Comparison of ENCODE assay signal across 5 fruit fly cellular contexts in genomic region chr2L:8033756-8034155, dm6.
TF ChIP-seq lines count a peak whose summit lies in the region.

No protein-coding gene starts in this region.

- no peak for TF ChIP-seq CTCF in whole organism, embryonic (GFP tag; optimal IDR thresholded peaks at IDR 0.05; lab: Kevin White, UChicago)

TF ChIP-seq in whole organism, adult, 20 proteins besides CTCF, POLR2A, EP300 and RAD21 (continues in another document):
- TF ChIP-seq tj (GFP tag; optimal IDR thresholded peaks at IDR 0.05; lab: Kevin White, UChicago) (peak; percentile 24), Crg-1 (GFP tag; optimal IDR thresholded peaks at IDR 0.05; lab: Kevin White, UChicago) (no peak), CG5204 (GFP tag; optimal IDR thresholded peaks at IDR 0.05; lab: Kevin White, UChicago) (no peak), Hr96 (GFP tag; optimal IDR thresholded peaks at IDR 0.05; lab: Kevin White, UChicago) (no peak), bab1 (GFP tag; optimal IDR thresholded peaks at IDR 0.05; lab: Kevin White, UChicago) (no peak), CG11617 (GFP tag; optimal IDR thresholded peaks at IDR 0.05; lab: Kevin White, UChicago) (no peak), toe (GFP tag; optimal IDR thresholded peaks at IDR 0.05; lab: Kevin White, UChicago) (no peak), CG33017 (tag; optimal IDR thresholded peaks at IDR 0.05; lab: Kevin White, UChicago) (peak; percentile 82), CG12768 (GFP tag; optimal IDR thresholded peaks at IDR 0.05; lab: Kevin White, UChicago) (peak; percentile 53), CG7101 (tag; optimal IDR thresholded peaks at IDR 0.05; lab: Kevin White, UChicago) (peak; percentile 68), cnc (optimal IDR thresholded peaks at IDR 0.05; lab: Kevin White, UChicago) (peak in 1 of 2 experiments; percentile 71), pad (GFP tag; optimal IDR thresholded peaks at IDR 0.05; lab: Kevin White, UChicago) (no peak), CG7045 (GFP tag; optimal IDR thresholded peaks at IDR 0.05; lab: Kevin White, UChicago) (peak; percentile 18), Clk (GFP tag; optimal IDR thresholded peaks at IDR 0.05; lab: Kevin White, UChicago) (no peak), CG14711 (tag; optimal IDR thresholded peaks at IDR 0.05; lab: Kevin White, UChicago) (peak; percentile 44), CG1620 (GFP tag; optimal IDR thresholded peaks at IDR 0.05; lab: Kevin White, UChicago) (no peak), kay (GFP tag; lab: Kevin White, UChicago; ENCODE audit: borderline replicate concordance) (no peak), cic (GFP tag; optimal IDR thresholded peaks at IDR 0.05; lab: Kevin White, UChicago) (no peak), Mnt (GFP tag; optimal IDR thresholded peaks at IDR 0.05; lab: Kevin White, UChicago) (no peak)

TF ChIP-seq in whole organism, embryonic, 481 proteins besides CTCF, POLR2A, EP300 and RAD21:
- TF ChIP-seq gem (tag; optimal IDR thresholded peaks at IDR 0.05; lab: Kevin White, UChicago) (peak; percentile 9), CG16779 (GFP tag; IDR thresholded peaks at IDR 0.05; lab: Robert Waterston, UW) (no peak), sens (GFP tag; lab: Kevin White, UChicago) (peak; percentile 12), CG17612 (GFP tag; IDR thresholded peaks at IDR 0.05; lab: Robert Waterston, UW) (no peak), row (GFP tag; IDR thresholded peaks at IDR 0.05; lab: Robert Waterston, UW) (peak; percentile 27; the same call in 1 of the 3 replicates), CG18262 (tag; optimal IDR thresholded peaks at IDR 0.05; lab: Kevin White, UChicago) (no peak), Med (GFP tag; lab: Kevin White, UChicago) (peak; percentile 42), twi (tag; optimal IDR thresholded peaks at IDR 0.05; lab: Kevin White, UChicago) (no peak), Atf6 (GFP tag; IDR thresholded peaks at IDR 0.05; lab: Robert Waterston, UW) (no peak), CG17568 (GFP tag; optimal IDR thresholded peaks at IDR 0.05; lab: Kevin White, UChicago) (no peak), CG17361 (GFP tag; IDR thresholded peaks at IDR 0.05; lab: Robert Waterston, UW) (no peak), grau (tag; optimal IDR thresholded peaks at IDR 0.05; lab: Kevin White, UChicago) (no peak), CG15011 (GFP tag; optimal IDR thresholded peaks at IDR 0.05; lab: Kevin White, UChicago) (no peak), Atf3 (GFP tag; optimal IDR thresholded peaks at IDR 0.05; lab: Kevin White, UChicago) (no peak), TFAM (GFP tag; optimal IDR thresholded peaks at IDR 0.05; lab: Kevin White, UChicago) (no peak), Mes4 (GFP tag; optimal IDR thresholded peaks at IDR 0.05; lab: Kevin White, UChicago) (no peak), sr (GFP tag; IDR thresholded peaks at IDR 0.05; lab: Robert Waterston, UW) (no peak), Drgx (GFP tag; IDR thresholded peaks at IDR 0.05; lab: Robert Waterston, UW) (no peak), NK7.1 (GFP tag; optimal IDR thresholded peaks at IDR 0.05; lab: Kevin White, UChicago) (no peak), fd64A (GFP tag; optimal IDR thresholded peaks at IDR 0.05; lab: Kevin White, UChicago) (no peak)

TF ChIP-seq in whole organism, prepupa, 60 proteins besides CTCF, POLR2A, EP300 and RAD21 (continues in another document):
- TF ChIP-seq CG31627 (GFP tag; optimal IDR thresholded peaks at IDR 0.05; lab: Kevin White, UChicago): no peak
- TF ChIP-seq Sox14 (GFP tag; optimal IDR thresholded peaks at IDR 0.05; lab: Kevin White, UChicago): peak; percentile 11
- TF ChIP-seq CG11902 (GFP tag; optimal IDR thresholded peaks at IDR 0.05; lab: Kevin White, UChicago): no peak
- TF ChIP-seq Eip78C (GFP tag; lab: Kevin White, UChicago): peak; percentile 70
- peak; percentile 5 for TF ChIP-seq pdm3 (GFP tag; optimal IDR thresholded peaks at IDR 0.05; lab: Kevin White, UChicago)
- TF ChIP-seq CG15336 (GFP tag; IDR thresholded peaks at IDR 0.05; lab: Robert Waterston, UW): peak; percentile 49; the same call in 1 of the 2 replicates
- TF ChIP-seq fd59A (GFP tag; optimal IDR thresholded peaks at IDR 0.05; lab: Kevin White, UChicago): no peak
- no peak for TF ChIP-seq salr (GFP tag; optimal IDR thresholded peaks at IDR 0.05; lab: Kevin White, UChicago)
- TF ChIP-seq CG4318 (GFP tag; optimal IDR thresholded peaks at IDR 0.05; lab: Kevin White, UChicago): no peak
- TF ChIP-seq cyc (GFP tag; optimal IDR thresholded peaks at IDR 0.05; lab: Kevin White, UChicago): no peak
- TF ChIP-seq eg (GFP tag; IDR thresholded peaks at IDR 0.05; lab: Robert Waterston, UW): 0 out of 3 replicates have a peak, but pooled peaks have one; percentile 9
- TF ChIP-seq CG6163 (GFP tag; IDR thresholded peaks at IDR 0.05; lab: Robert Waterston, UW): 0 out of 3 replicates have a peak, but pooled peaks have one; percentile 39
- peak; percentile 10 for TF ChIP-seq Hr39 (GFP tag; optimal IDR thresholded peaks at IDR 0.05; lab: Kevin White, UChicago)
- peak; percentile 28 for TF ChIP-seq achi (GFP tag; optimal IDR thresholded peaks at IDR 0.05; lab: Kevin White, UChicago)
- peak; percentile 1 for TF ChIP-seq CG3919 (GFP tag; optimal IDR thresholded peaks at IDR 0.05; lab: Kevin White, UChicago)
- TF ChIP-seq Eip75B (GFP tag; optimal IDR thresholded peaks at IDR 0.05; lab: Kevin White, UChicago): peak; percentile 3
- TF ChIP-seq esn (GFP tag; optimal IDR thresholded peaks at IDR 0.05; lab: Kevin White, UChicago): peak; percentile 32
- peak; percentile 28 for TF ChIP-seq topi (GFP tag; optimal IDR thresholded peaks at IDR 0.05; lab: Kevin White, UChicago)
- TF ChIP-seq vri (GFP tag; optimal IDR thresholded peaks at IDR 0.05; lab: Kevin White, UChicago): no peak

TF ChIP-seq in whole organism, pupa, 21 proteins besides CTCF, POLR2A, EP300 and RAD21:
- TF ChIP-seq CG8301 (tag; optimal IDR thresholded peaks at IDR 0.05; lab: Kevin White, UChicago): peak; percentile 28
- TF ChIP-seq CG17806 (tag; optimal IDR thresholded peaks at IDR 0.05; lab: Kevin White, UChicago): peak; percentile 6
- peak; percentile 55; the same call in 1 of the 3 replicates for TF ChIP-seq CG4496 (GFP tag; IDR thresholded peaks at IDR 0.05; lab: Robert Waterston, UW)
- 0 out of 2 replicates have a peak, but pooled peaks have one; percentile 16 for TF ChIP-seq CG12605 (GFP tag; IDR thresholded peaks at IDR 0.05; lab: Robert Waterston, UW)
- no peak for TF ChIP-seq Snoo (tag; optimal IDR thresholded peaks at IDR 0.05; lab: Kevin White, UChicago)
- TF ChIP-seq rn (GFP tag; IDR thresholded peaks at IDR 0.05; lab: Robert Waterston, UW): no peak
- TF ChIP-seq Pif1A (GFP tag; optimal IDR thresholded peaks at IDR 0.05; lab: Kevin White, UChicago): peak; percentile 18
- peak; percentile 37; the same call in 1 of the 2 replicates for TF ChIP-seq CG32121 (GFP tag; IDR thresholded peaks at IDR 0.05; lab: Robert Waterston, UW)
- no peak for TF ChIP-seq D1 (tag; optimal IDR thresholded peaks at IDR 0.05; lab: Kevin White, UChicago)
- no peak for TF ChIP-seq Pif1B (GFP tag; optimal IDR thresholded peaks at IDR 0.05; lab: Kevin White, UChicago)
- no peak for TF ChIP-seq fd96Ca (GFP tag; IDR thresholded peaks at IDR 0.05; lab: Robert Waterston, UW)
- no peak for TF ChIP-seq CG8159 (tag; optimal IDR thresholded peaks at IDR 0.05; lab: Kevin White, UChicago)
- no peak for TF ChIP-seq CG10348 (GFP tag; IDR thresholded peaks at IDR 0.05; lab: Robert Waterston, UW)

TF ChIP-seq in whole organism, wandering third instar larva, 38 proteins besides CTCF, POLR2A, EP300 and RAD21:
- TF ChIP-seq fru (GFP tag; optimal IDR thresholded peaks at IDR 0.05; lab: Kevin White, UChicago): peak; percentile 12
- TF ChIP-seq Dfd (GFP tag; optimal IDR thresholded peaks at IDR 0.05; lab: Kevin White, UChicago): no peak
- TF ChIP-seq GATAd (GFP tag; optimal IDR thresholded peaks at IDR 0.05; lab: Kevin White, UChicago): no peak
- TF ChIP-seq br (GFP tag; optimal IDR thresholded peaks at IDR 0.05; lab: Kevin White, UChicago): no peak
- TF ChIP-seq usp (GFP tag; optimal IDR thresholded peaks at IDR 0.05; lab: Kevin White, UChicago): no peak
- TF ChIP-seq foxo (GFP tag; optimal IDR thresholded peaks at IDR 0.05; lab: Kevin White, UChicago): peak in 1 of 2 experiments; percentile 8
- TF ChIP-seq CG32264 (GFP tag; optimal IDR thresholded peaks at IDR 0.05; lab: Kevin White, UChicago): no peak
- no peak for TF ChIP-seq jim (GFP tag; optimal IDR thresholded peaks at IDR 0.05; lab: Kevin White, UChicago)
- no peak for TF ChIP-seq N (GFP tag; optimal IDR thresholded peaks at IDR 0.05; lab: Kevin White, UChicago)
- peak; percentile 21 for TF ChIP-seq h (GFP tag; optimal IDR thresholded peaks at IDR 0.05; lab: Kevin White, UChicago)
- TF ChIP-seq OdsH (GFP tag; optimal IDR thresholded peaks at IDR 0.05; lab: Kevin White, UChicago): peak; percentile 10
- peak; percentile 1 for TF ChIP-seq psq (GFP tag; optimal IDR thresholded peaks at IDR 0.05; lab: Kevin White, UChicago)
